Fruit fly (Drosophila melanogaster): Measurements from ENCODE around the gene SelR.

The SelR gene

DNA sequence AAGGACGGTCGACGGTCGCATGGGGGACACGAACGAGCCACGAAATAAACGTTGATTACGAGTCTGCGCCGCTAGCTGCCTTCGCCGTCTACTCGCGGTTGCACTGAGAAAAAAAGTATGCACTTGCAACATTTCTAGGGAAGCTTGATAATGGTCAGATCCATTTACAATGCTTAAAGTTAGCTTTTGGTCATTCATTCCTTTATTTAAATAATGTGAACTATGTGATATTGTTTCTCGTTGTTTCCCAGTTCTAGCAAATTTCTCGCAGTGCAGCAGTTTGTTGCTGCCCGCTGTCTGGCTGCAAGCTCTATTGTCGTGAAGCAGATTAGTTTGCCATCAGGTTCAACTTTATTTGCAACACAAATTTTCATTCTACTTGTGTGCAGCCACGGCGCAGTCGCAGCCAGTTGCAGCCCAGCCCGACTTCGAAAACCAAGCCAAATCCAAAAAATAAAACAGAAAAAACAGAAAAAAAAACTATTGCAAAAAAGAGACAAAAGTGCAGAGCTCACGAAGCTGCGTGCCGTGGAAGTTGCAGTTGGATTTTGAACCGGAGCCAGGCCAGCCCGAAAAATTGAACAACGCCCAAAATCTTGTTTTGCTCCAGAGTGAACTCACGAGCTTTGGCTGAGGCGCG lies 35.8 kb downstream of the SelR start (continued):
- TF ChIP-seq CG16815 (GFP tag; optimal IDR thresholded peaks at IDR 0.05) (no peak), amos (GFP tag; IDR thresholded peaks at IDR 0.05; ENCODE audit: partially characterized antibody) (no peak), croc (GFP tag; conservative IDR thresholded peaks at IDR 0.05) (no peak), Mrtf (GFP tag; IDR thresholded peaks at IDR 0.05) (no peak), gcm2 (GFP tag; optimal IDR thresholded peaks at IDR 0.05) (no peak), cato (GFP tag; optimal IDR thresholded peaks at IDR 0.05; ENCODE audit: borderline replicate concordance) (no peak), CG1024 (GFP tag; IDR thresholded peaks at IDR 0.05) (peak; percentile 3; the same call in 1 of the 2 replicates), hth (optimal IDR thresholded peaks at IDR 0.05) (no peak), dmrt99B (tag; optimal IDR thresholded peaks at IDR 0.05) (peak; percentile 42), B-H1 (GFP tag; IDR thresholded peaks at IDR 0.05) (no peak), bowl (GFP tag; IDR thresholded peaks at IDR 0.05) (no peak), CG10979 (tag; optimal IDR thresholded peaks at IDR 0.05) (peak; percentile 27), sob (GFP tag; IDR thresholded peaks at IDR 0.05) (no peak), ato (GFP tag; IDR thresholded peaks at IDR 0.05; ENCODE audit: partially characterized antibody) (no peak), Dfd (GFP tag; optimal IDR thresholded peaks at IDR 0.05) (no peak), CG4820 (GFP tag; optimal IDR thresholded peaks at IDR 0.05) (peak; percentile 27), lilli (GFP tag; optimal IDR thresholded peaks at IDR 0.05) (no peak), zen2 (GFP tag; IDR thresholded peaks at IDR 0.05; ENCODE audit: partially characterized antibody) (no peak), al (GFP tag; IDR thresholded peaks at IDR 0.05) (no peak), Ada2b (GFP tag; IDR thresholded peaks at IDR 0.05) (0 out of 2 replicates have a peak, but pooled peaks have one; percentile 14), dpn (GFP tag; optimal IDR thresholded peaks at IDR 0.05) (no peak), fru (optimal IDR thresholded peaks at IDR 0.05) (no peak), Doc3 (GFP tag; IDR thresholded peaks at IDR 0.05; ENCODE audit: partially characterized antibody) (no peak), ERR (GFP tag; optimal IDR thresholded peaks at IDR 0.05) (no peak), D (optimal IDR thresholded peaks at IDR 0.05) (no peak), D (GFP tag; optimal IDR thresholded peaks at IDR 0.05) (no peak), CG7271 (tag; optimal IDR thresholded peaks at IDR 0.05) (no peak), CG15514 (GFP tag; optimal IDR thresholded peaks at IDR 0.05) (no peak), hkb (optimal IDR thresholded peaks at IDR 0.05) (no peak), hkb (GFP tag; IDR thresholded peaks at IDR 0.05) (no peak), inv (GFP tag; IDR thresholded peaks at IDR 0.05; ENCODE audit: partially characterized antibody) (no peak)

DNA sequence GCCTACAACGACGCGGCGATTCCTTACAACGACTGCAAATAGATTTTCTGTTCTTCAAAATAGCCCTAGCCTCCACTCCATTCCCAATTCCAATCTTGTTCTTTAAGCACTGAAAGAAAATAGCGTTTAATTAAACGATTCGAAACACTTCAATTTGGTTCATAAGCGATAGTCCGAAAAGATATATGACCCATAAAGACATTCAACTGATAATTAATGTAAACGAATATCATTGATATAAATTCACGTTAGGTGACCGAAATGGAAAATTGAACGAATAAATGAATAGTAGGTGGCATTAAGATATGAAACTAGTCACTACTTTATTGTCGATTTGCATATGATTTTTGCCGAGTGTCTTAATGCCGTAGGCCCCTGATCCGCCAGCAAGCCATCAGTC lies 38.7 kb downstream of the SelR start:
- no peak for TF ChIP-seq CG10209 (GFP tag; optimal IDR thresholded peaks at IDR 0.05)
- TF ChIP-seq Usf (GFP tag; optimal IDR thresholded peaks at IDR 0.05), result no peak
- TF ChIP-seq nom (GFP tag; optimal IDR thresholded peaks at IDR 0.05), result peak; percentile 11
- no peak for TF ChIP-seq CG8765 (GFP tag; IDR thresholded peaks at IDR 0.05)
- TF ChIP-seq shn (GFP tag; optimal IDR thresholded peaks at IDR 0.05), result no peak
- no peak for TF ChIP-seq CG12299 (tag; optimal IDR thresholded peaks at IDR 0.05)
- TF ChIP-seq aop (GFP tag; IDR thresholded peaks at IDR 0.05), result no peak
- TF ChIP-seq Gug (GFP tag; IDR thresholded peaks at IDR 0.05), result no peak
- no peak for TF ChIP-seq Adf1 (GFP tag; IDR thresholded peaks at IDR 0.05)
- TF ChIP-seq bsh (GFP tag; optimal IDR thresholded peaks at IDR 0.05), result peak in 1 of 2 experiments; percentile 40
- no peak for TF ChIP-seq CG10959 (GFP tag; IDR thresholded peaks at IDR 0.05)
- no peak for TF ChIP-seq CG13287 (GFP tag; IDR thresholded peaks at IDR 0.05; ENCODE audit: partially characterized antibody)
- no peak for TF ChIP-seq B-H1 (GFP tag; IDR thresholded peaks at IDR 0.05)

Data from whole organism, embryonic.